Fruit fly (Drosophila melanogaster) whole organism, prepupa: ENCODE results near the gene Prp4k.
A peak's percentile ranks its signal among the peaks of the same experiment; 100 is the strongest.

Experiments
- Blimp-1 ChIP-seq: fragments of 200-800 bp; sonication (Bioruptor generic); optimal IDR thresholded peaks from 3 replicates; lab custom pipeline; 2017; ENCODE audit warnings: missing biosample characterization, missing genetic modification characterization, mild to moderate bottlenecking, moderate library complexity, missing genetic modification reagents
- CG10631 ChIP-seq: fragments of 200-800 bp; sonication (Bioruptor generic); optimal IDR thresholded peaks from 2 replicates; lab custom pipeline; 2016; ENCODE audit warnings: missing biosample characterization, missing genetic modification characterization
- CG32006 ChIP-seq: fragments of 200-800 bp; sonication (Bioruptor generic); optimal IDR thresholded peaks from 3 replicates; lab custom pipeline; 2017; ENCODE audit warnings: missing biosample characterization, mild to moderate bottlenecking, missing genetic modification characterization
- CG4318 ChIP-seq: fragments of 200-800 bp; sonication (Bioruptor generic); optimal IDR thresholded peaks from 3 replicates; lab custom pipeline; 2017; ENCODE audit warnings: missing biosample characterization, mild to moderate bottlenecking, missing genetic modification characterization
- CG9139 ChIP-seq: fragments of 200-800 bp; sonication (Bioruptor generic); optimal IDR thresholded peaks from 3 replicates; lab custom pipeline; 2017; ENCODE audit warnings: missing biosample characterization, mild to moderate bottlenecking, missing genetic modification characterization
- Eip78C ChIP-seq: fragments of 200-800 bp; sonication (Bioruptor generic); peaks from one replicate; lab custom pipeline; 2016; ENCODE audit warnings: missing biosample characterization, missing genetic modification characterization
- acj6 ChIP-seq: fragments of 200-800 bp; sonication (Bioruptor generic); optimal IDR thresholded peaks from 3 replicates; lab custom pipeline; 2016; ENCODE audit warnings: missing biosample characterization, missing genetic modification characterization
- eg ChIP-seq: fragments of 200-800 bp; sonication (Bioruptor generic); IDR thresholded peaks from 3 replicates; pipeline ENCODE4 v1.3.6; 2022; ENCODE audit warnings: missing biosample characterization, missing genetic modification characterization
- fd59A ChIP-seq: fragments of 200-800 bp; sonication (Bioruptor generic); optimal IDR thresholded peaks from 2 replicates; lab custom pipeline; 2017; ENCODE audit warnings: missing biosample characterization, mild to moderate bottlenecking, missing genetic modification characterization, missing genetic modification reagents
- fkh ChIP-seq: fragments of 200-800 bp; sonication (Bioruptor generic); optimal IDR thresholded peaks from 3 replicates; lab custom pipeline; 2017; ENCODE audit warnings: missing biosample characterization, mild to moderate bottlenecking, missing genetic modification characterization, moderate library complexity
- spab ChIP-seq: fragments of 200-800 bp; sonication (Bioruptor generic); optimal IDR thresholded peaks from 2 replicates; lab custom pipeline; 2017; ENCODE audit warnings: missing biosample characterization, mild to moderate bottlenecking, missing genetic modification characterization, missing genetic modification reagents
- ss ChIP-seq, 2 experiments: fragments of 200-800 bp; sonication (Bioruptor generic); optimal IDR thresholded peaks; 2 replicates in 1 of 2; 3 replicates in 1 of 2; lab custom pipeline; 2017 to 2018; ENCODE audit warnings: mild to moderate bottlenecking in 2 of 2, missing biosample characterization in 2 of 2, missing genetic modification characterization in 2 of 2, moderate library complexity in 1 of 2

Prp4k gene

dm6 chr3L:159406-160084, 51.7 kb downstream of the Prp4k start:
- no peak for TF ChIP-seq CG32006 (GFP tag; lab: Kevin White, UChicago)
- no peak for TF ChIP-seq eg (GFP tag; lab: Robert Waterston, UW)
- TF ChIP-seq ss (GFP tag; optimal IDR thresholded peaks at IDR 0.05; lab: Kevin White, UChicago), result peak in 1 of 2 experiments; percentile 17
- no peak for TF ChIP-seq spab (GFP tag; lab: Kevin White, UChicago)
- TF ChIP-seq Eip78C (GFP tag; lab: Kevin White, UChicago), result peak; percentile 22
- TF ChIP-seq fd59A (GFP tag; lab: Kevin White, UChicago), result no peak
- peak; percentile 60 for TF ChIP-seq Blimp-1 (GFP tag; lab: Kevin White, UChicago)
- TF ChIP-seq CG4318 (GFP tag; lab: Kevin White, UChicago), result no peak
- no peak for TF ChIP-seq CG9139 (GFP tag; lab: Kevin White, UChicago)
- no peak for TF ChIP-seq acj6 (GFP tag; lab: Kevin White, UChicago)
- TF ChIP-seq fkh (GFP tag; lab: Kevin White, UChicago), result peak; percentile 24

DNA sequence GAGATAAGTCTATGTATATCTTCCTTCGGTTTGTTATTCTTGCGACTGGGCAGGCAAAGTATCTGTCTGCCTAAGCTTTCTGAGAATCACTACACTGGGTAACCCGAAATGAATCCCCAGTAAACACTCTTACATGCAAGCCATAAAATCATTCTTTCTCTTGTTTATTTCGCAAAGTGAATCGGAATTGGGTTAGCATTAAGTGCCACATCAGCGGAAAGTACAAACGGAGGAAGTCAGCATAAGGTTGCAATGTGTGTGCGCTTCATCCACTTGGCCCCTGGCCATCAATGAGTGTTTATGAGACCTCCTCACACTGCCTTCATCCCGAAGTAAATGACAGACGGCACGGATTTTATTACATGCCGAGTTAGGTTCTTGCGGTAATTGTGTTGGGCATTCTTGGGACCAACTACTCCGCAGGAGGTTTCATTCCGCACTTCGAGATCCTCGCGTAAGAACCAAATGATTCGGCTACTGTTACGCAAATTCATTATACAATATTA, 53.5 kb downstream of the Prp4k start:
- TF ChIP-seq CG10631, result no peak
